Worm (Caenorhabditis elegans): ENCODE results near the gene Y79H2A.2.
A peak's percentile ranks its signal among the peaks of the same experiment; 100 is the strongest.

Gene Y79H2A.2

ce11 chrIII:12022281-12022680, 8.3 kb downstream of the Y79H2A.2 start:
- TF ChIP-seq unc-39 (tag; optimal IDR thresholded peaks at IDR 0.05) (no peak), peb-1 (tag; optimal IDR thresholded peaks at IDR 0.05) (no peak), ama-1 (optimal IDR thresholded peaks at IDR 0.05) (no peak), crh-2 (tag; optimal IDR thresholded peaks at IDR 0.05) (no peak)

ce11 chrIII:12020074-12020602, 10.4 kb downstream of the Y79H2A.2 start, which contains the start of gene brp-1:
Gene brp-1, plus strand, starts transcription at chrIII:12020552.
- TF ChIP-seq alr-1 (tag; optimal IDR thresholded peaks at IDR 0.05) (no peak), mbf-1 (tag; optimal IDR thresholded peaks at IDR 0.05) (no peak), F13H6.1 (tag; optimal IDR thresholded peaks at IDR 0.05) (no peak), nhr-12 (tag; optimal IDR thresholded peaks at IDR 0.05) (no peak), nhr-25 (tag; optimal IDR thresholded peaks at IDR 0.05) (peak; percentile 2), sem-4 (tag; optimal IDR thresholded peaks at IDR 0.05) (no peak), Y55F3AM.14 (GFP tag; optimal IDR thresholded peaks at IDR 0.05) (no peak), sma-3 (GFP tag; optimal IDR thresholded peaks at IDR 0.05) (peak; percentile 14), egl-27 (tag; optimal IDR thresholded peaks at IDR 0.05) (no peak), lin-39 (tag; optimal IDR thresholded peaks at IDR 0.05) (no peak), blmp-1 (tag; optimal IDR thresholded peaks at IDR 0.05; ENCODE audit: insufficient read depth) (peak; percentile 12), nhr-11 (tag; optimal IDR thresholded peaks at IDR 0.05) (no peak), crh-2 (tag; optimal IDR thresholded peaks at IDR 0.05) (no peak), gmeb-1 (tag; optimal IDR thresholded peaks at IDR 0.05) (peak; percentile 17), nhr-129 (tag; optimal IDR thresholded peaks at IDR 0.05) (peak; percentile 0), ztf-4 (tag; optimal IDR thresholded peaks at IDR 0.05) (no peak), lsy-2 (tag; optimal IDR thresholded peaks at IDR 0.05) (peak in 1 of 2 experiments; percentile 26), nhr-237 (tag; optimal IDR thresholded peaks at IDR 0.05) (no peak), ceh-16 (tag; optimal IDR thresholded peaks at IDR 0.05) (no peak), nhr-10 (tag; optimal IDR thresholded peaks at IDR 0.05) (no peak)

- TF ChIP-seq unc-55 (GFP tag; optimal IDR thresholded peaks at IDR 0.05) (no peak), mdl-1 (tag; optimal IDR thresholded peaks at IDR 0.05) (no peak), ama-1 (optimal IDR thresholded peaks at IDR 0.05) (peak; percentile 55), nhr-25 (tag; optimal IDR thresholded peaks at IDR 0.05) (peak; percentile 30)
Measured at ce11 chrIII:12017999-12018398, 12.6 kb downstream of the Y79H2A.2 start.

- no peak for TF ChIP-seq elt-3 (tag; optimal IDR thresholded peaks at IDR 0.05)
- TF ChIP-seq lin-11 (tag; optimal IDR thresholded peaks at IDR 0.05): no peak
- TF ChIP-seq dmd-4 (tag; optimal IDR thresholded peaks at IDR 0.05): no peak
- no peak for TF ChIP-seq nhr-237 (tag; optimal IDR thresholded peaks at IDR 0.05)
- TF ChIP-seq ceh-16 (tag; optimal IDR thresholded peaks at IDR 0.05): no peak
- no peak for TF ChIP-seq ZK546.5 (tag; optimal IDR thresholded peaks at IDR 0.05)
- TF ChIP-seq sma-9 (GFP tag; optimal IDR thresholded peaks at IDR 0.05): peak; percentile 15
- no peak for TF ChIP-seq sma-9 (tag; optimal IDR thresholded peaks at IDR 0.05)
- peak; percentile 46 for TF ChIP-seq nhr-129 (tag; optimal IDR thresholded peaks at IDR 0.05)
- TF ChIP-seq lin-39 (tag; optimal IDR thresholded peaks at IDR 0.05): no peak
- peak; percentile 34 for TF ChIP-seq sma-3 (GFP tag; optimal IDR thresholded peaks at IDR 0.05)
- TF ChIP-seq ama-1 (optimal IDR thresholded peaks at IDR 0.05): no peak
- no peak for TF ChIP-seq aly-2 (tag; optimal IDR thresholded peaks at IDR 0.05)
- no peak for TF ChIP-seq ztf-4 (tag; optimal IDR thresholded peaks at IDR 0.05)
- TF ChIP-seq nhr-12 (tag; optimal IDR thresholded peaks at IDR 0.05): no peak
- no peak for TF ChIP-seq lin-13 (GFP tag; optimal IDR thresholded peaks at IDR 0.05)
- no peak for TF ChIP-seq nhr-23 (tag; optimal IDR thresholded peaks at IDR 0.05)
- no peak for TF ChIP-seq egl-27 (tag; optimal IDR thresholded peaks at IDR 0.05)
- TF ChIP-seq nhr-21 (tag; optimal IDR thresholded peaks at IDR 0.05): no peak
- TF ChIP-seq nhr-25 (tag; optimal IDR thresholded peaks at IDR 0.05): peak; percentile 77
- no peak for TF ChIP-seq unc-39 (tag; optimal IDR thresholded peaks at IDR 0.05)
- no peak for TF ChIP-seq R02D3.7 (tag; optimal IDR thresholded peaks at IDR 0.05)
- no peak for TF ChIP-seq nhr-11 (tag; optimal IDR thresholded peaks at IDR 0.05)
- no peak for TF ChIP-seq F13H6.1 (tag; optimal IDR thresholded peaks at IDR 0.05)
- TF ChIP-seq unc-62 (GFP tag; optimal IDR thresholded peaks at IDR 0.05): no peak
- no peak for TF ChIP-seq crh-2 (tag; optimal IDR thresholded peaks at IDR 0.05)
- TF ChIP-seq blmp-1 (tag; optimal IDR thresholded peaks at IDR 0.05; ENCODE audit: insufficient read depth): peak; percentile 17
- TF ChIP-seq lsy-2 (tag; optimal IDR thresholded peaks at IDR 0.05): no peak
Measured at ce11 chrIII:12015611-12016010, 15.0 kb downstream of the Y79H2A.2 start.
